Worm (Caenorhabditis elegans): Measurements from ENCODE around the gene col-105.

ce11 chrIV:1385915-1386314, 26.9 kb upstream of the col-105 start, which contains the start of gene nhr-41:
- TF ChIP-seq flt-1 (GFP tag; IDR thresholded peaks at IDR 0.05): no peak
- no peak for TF ChIP-seq B0310.2 (tag; optimal IDR thresholded peaks at IDR 0.05)
- no peak for TF ChIP-seq tbx-11 (GFP tag; IDR thresholded peaks at IDR 0.05)
- no peak for TF ChIP-seq scrt-1 (GFP tag; IDR thresholded peaks at IDR 0.05)
